Worm (Caenorhabditis elegans) whole organism, young adult: ENCODE measurements around the gene dhgd-1.
A peak's percentile ranks its signal among the peaks of the same experiment; 100 is the strongest.

Source experiments
- B0019.2 ChIP-seq: fragments of 200-800 bp; sonication (Bioruptor generic); conservative IDR thresholded peaks from 2 replicates; pipeline ENCODE4 v1.3.6; 2022; ENCODE audit warnings: missing genetic modification reagents, missing genetic modification characterization, missing compliant biosample characterization
- B0336.3 ChIP-seq: fragments of 200-800 bp; sonication (Bioruptor generic); IDR thresholded peaks from 2 replicates; pipeline ENCODE4 v1.3.6; 2022; ENCODE audit warnings: missing genetic modification characterization, missing compliant biosample characterization
- C17E4.6 ChIP-seq: fragments of 200-800 bp; sonication (Bioruptor generic); IDR thresholded peaks from 2 replicates; pipeline ENCODE4 v1.3.6; 2022; ENCODE audit warnings: missing genetic modification reagents, missing genetic modification characterization, missing compliant biosample characterization
- F10E7.11 ChIP-seq: sonication (generic microtip); optimal IDR thresholded peaks from 2 replicates; lab custom pipeline; 2017; ENCODE audit warnings: mild to moderate bottlenecking, missing genetic modification characterization, moderate library complexity, missing compliant biosample characterization
- F33H1.4 ChIP-seq: fragments of 200-800 bp; sonication (Bioruptor generic); IDR thresholded peaks from 2 replicates; pipeline ENCODE4 v1.3.6; 2022; ENCODE audit warnings: missing genetic modification reagents, missing genetic modification characterization, missing compliant biosample characterization
- F52B5.7 ChIP-seq: sonication (generic microtip); optimal IDR thresholded peaks from 2 replicates; lab custom pipeline; 2016; ENCODE audit warnings: mild to moderate bottlenecking, missing genetic modification characterization, missing compliant biosample characterization
- T07F8.4 ChIP-seq: sonication (generic microtip); optimal IDR thresholded peaks from 2 replicates; lab custom pipeline; 2016; ENCODE audit warnings: mild to moderate bottlenecking, missing genetic modification characterization, moderate library complexity, missing compliant biosample characterization
- Y53F4B.3 ChIP-seq: fragments of 200-800 bp; sonication (Bioruptor generic); IDR thresholded peaks from 2 replicates; pipeline ENCODE4 v1.3.6; 2022; ENCODE audit warnings: missing genetic modification reagents, missing genetic modification characterization, missing compliant biosample characterization
- Y67H2A.10 ChIP-seq: fragments of 200-800 bp; sonication (Bioruptor generic); conservative IDR thresholded peaks from 2 replicates; pipeline ENCODE4 v1.3.6; 2022; ENCODE audit warnings: missing genetic modification reagents, missing genetic modification characterization, missing compliant biosample characterization
- Y79H2A.3 ChIP-seq: fragments of 200-800 bp; sonication (Bioruptor generic); conservative IDR thresholded peaks from 2 replicates; pipeline ENCODE4 v1.3.6; 2022; ENCODE audit warnings: missing genetic modification reagents, missing genetic modification characterization, missing compliant biosample characterization
- Y95B8A.8 ChIP-seq: fragments of 200-800 bp; sonication (Bioruptor generic); IDR thresholded peaks from 2 replicates; pipeline ENCODE4 v1.3.6; 2022; ENCODE audit warnings: missing genetic modification reagents, missing genetic modification characterization, missing compliant biosample characterization
- ZK185.1 ChIP-seq: sonication (generic microtip); optimal IDR thresholded peaks from 2 replicates; lab custom pipeline; 2016; ENCODE audit warnings: mild to moderate bottlenecking, missing genetic modification characterization, missing compliant biosample characterization; ENCODE audit not compliant: poor library complexity, severe bottlenecking
- ama-1 ChIP-seq, 3 experiments: fragments of 150-350 bp in 1 of 3; sonication (generic microtip) in 2 of 3; optimal IDR thresholded peaks; 2 replicates each; lab custom pipeline; 2014 to 2018; ENCODE audit warnings: missing biosample characterization in 2 of 3, missing genetic modification characterization in 2 of 3, missing genetic modification reagents in 2 of 3
- ccch-3 ChIP-seq: fragments of 200-800 bp; sonication (Bioruptor generic); optimal IDR thresholded peaks from 2 replicates; lab custom pipeline; 2018; ENCODE audit warnings: mild to moderate bottlenecking, missing genetic modification characterization, missing compliant biosample characterization
- dpl-1 ChIP-seq: fragments of 150-350 bp; optimal IDR thresholded peaks from 2 replicates; lab custom pipeline; 2014; ENCODE audit warnings: missing biosample characterization, missing genetic modification reagents, missing genetic modification characterization
- egl-44 ChIP-seq: fragments of 200-800 bp; sonication (Bioruptor generic); IDR thresholded peaks from 2 replicates; pipeline ENCODE4 v1.3.6; 2022; ENCODE audit warnings: missing genetic modification reagents, missing genetic modification characterization, missing compliant biosample characterization
- ekl-4 ChIP-seq: fragments of 200-800 bp; sonication (Bioruptor generic); IDR thresholded peaks from 2 replicates; pipeline ENCODE4 v1.3.6; 2022; ENCODE audit warnings: missing genetic modification reagents, missing genetic modification characterization, missing compliant biosample characterization
- ets-4 ChIP-seq: fragments of 200-800 bp; sonication (Bioruptor generic); optimal IDR thresholded peaks from 2 replicates; lab custom pipeline; 2018; ENCODE audit warnings: mild to moderate bottlenecking, missing genetic modification characterization, missing compliant biosample characterization
- hlh-26 ChIP-seq: fragments of 200-800 bp; sonication (Bioruptor generic); conservative IDR thresholded peaks from 2 replicates; pipeline ENCODE4 v1.3.6; 2022; ENCODE audit warnings: missing genetic modification reagents, missing genetic modification characterization, missing compliant biosample characterization
- hmg-1.2 ChIP-seq: fragments of 200-800 bp; sonication (Bioruptor generic); IDR thresholded peaks from 2 replicates; pipeline ENCODE4 v1.3.6; 2022; ENCODE audit warnings: missing genetic modification reagents, missing genetic modification characterization, missing compliant biosample characterization
- hsf-1 ChIP-seq: fragments of 200-800 bp; sonication (Bioruptor generic); IDR thresholded peaks from 2 replicates; pipeline ENCODE4 v1.3.6; 2022; ENCODE audit warnings: missing genetic modification reagents, missing genetic modification characterization, missing compliant biosample characterization
- lag-1 ChIP-seq: fragments of 200-800 bp; sonication (Bioruptor generic); IDR thresholded peaks from 2 replicates; pipeline ENCODE4 v1.3.6; 2022; ENCODE audit warnings: missing genetic modification reagents, missing genetic modification characterization, missing compliant biosample characterization
- let-607 ChIP-seq, 2 experiments: fragments of 200-800 bp in 1 of 2; sonication (Bioruptor generic) in 1 of 2; sonication (generic microtip) in 1 of 2; optimal IDR thresholded peaks; 2 replicates each; lab custom pipeline; 2016 to 2018; ENCODE audit warnings: mild to moderate bottlenecking in 2 of 2, missing compliant biosample characterization in 2 of 2, missing genetic modification characterization in 2 of 2, moderate library complexity in 2 of 2, missing genotype in 1 of 2
- lin-54 ChIP-seq: fragments of 200-800 bp; sonication (Bioruptor generic); optimal IDR thresholded peaks from 2 replicates; lab custom pipeline; 2018; ENCODE audit warnings: mild to moderate bottlenecking, missing genetic modification characterization, missing compliant biosample characterization
- lir-1 ChIP-seq: fragments of 200-800 bp; sonication (Bioruptor generic); conservative IDR thresholded peaks from 2 replicates; pipeline ENCODE4 v1.3.6; 2022; ENCODE audit warnings: missing genetic modification reagents, missing genetic modification characterization, missing compliant biosample characterization
- madf-8 ChIP-seq: fragments of 200-800 bp; sonication (Bioruptor generic); conservative IDR thresholded peaks from 2 replicates; pipeline ENCODE4 v1.3.6; 2022; ENCODE audit warnings: missing genetic modification reagents, missing genetic modification characterization, missing compliant biosample characterization
- mcd-1 ChIP-seq: fragments of 200-800 bp; sonication (Bioruptor generic); IDR thresholded peaks from 2 replicates; pipeline ENCODE4 v1.3.6; 2022; ENCODE audit warnings: missing genetic modification reagents, missing genetic modification characterization, missing compliant biosample characterization
- mel-28 ChIP-seq: sonication (generic microtip); optimal IDR thresholded peaks from 2 replicates; lab custom pipeline; 2016; ENCODE audit warnings: borderline replicate concordance, mild to moderate bottlenecking, missing genetic modification characterization, missing compliant biosample characterization
- nfya-1 ChIP-seq: sonication (generic microtip); optimal IDR thresholded peaks from 2 replicates; lab custom pipeline; 2017; ENCODE audit warnings: antibody characterized with exemption, missing compliant biosample characterization, missing genetic modification characterization, borderline replicate concordance; ENCODE audit not compliant: insufficient read depth
- pha-4 ChIP-seq: fragments of 150-350 bp; sonication (generic microtip); optimal IDR thresholded peaks from 2 replicates; lab custom pipeline; 2014; ENCODE audit warnings: missing biosample characterization, missing genetic modification reagents, missing genetic modification characterization
- sdz-38 ChIP-seq: sonication (generic microtip); optimal IDR thresholded peaks from 2 replicates; lab custom pipeline; 2016; ENCODE audit warnings: missing genotype, missing genetic modification characterization, missing compliant biosample characterization
- snpc-1.3 ChIP-seq: sonication (generic microtip); optimal IDR thresholded peaks from 2 replicates; lab custom pipeline; 2017; ENCODE audit warnings: missing genetic modification characterization, mild to moderate bottlenecking, missing compliant biosample characterization, antibody characterized with exemption, moderate library complexity, missing genotype, missing genetic modification reagents; ENCODE audit not compliant: insufficient read depth
- snpc-4 ChIP-seq, 5 experiments: fragments of 150-350 bp in 1 of 5; sonication (generic microtip) in 4 of 5; optimal IDR thresholded peaks; 2 replicates each; lab custom pipeline; 2014 to 2018; ENCODE audit warnings: missing genetic modification characterization in 5 of 5, missing biosample characterization in 3 of 5, antibody characterized with exemption in 2 of 5, mild to moderate bottlenecking in 2 of 5, missing compliant biosample characterization in 2 of 5, missing genotype in 2 of 5, moderate library complexity in 2 of 5, missing genetic modification reagents in 1 of 5
- somi-1 ChIP-seq: fragments of 200-800 bp; sonication (Bioruptor generic); optimal IDR thresholded peaks from 2 replicates; lab custom pipeline; 2018; ENCODE audit warnings: mild to moderate bottlenecking, missing genetic modification characterization, missing compliant biosample characterization
- tbp1 ChIP-seq: fragments of 200-800 bp; sonication (Bioruptor generic); optimal IDR thresholded peaks from 2 replicates; lab custom pipeline; 2018; ENCODE audit warnings: mild to moderate bottlenecking, missing genetic modification characterization, missing compliant biosample characterization
- tbx-9 ChIP-seq: sonication (generic microtip); optimal IDR thresholded peaks from 2 replicates; lab custom pipeline; 2016; ENCODE audit warnings: borderline replicate concordance, missing genetic modification characterization, inconsistent platforms, missing compliant biosample characterization
- unc-130 ChIP-seq: sonication (generic microtip); optimal IDR thresholded peaks from 2 replicates; lab custom pipeline; 2016; ENCODE audit warnings: missing genetic modification reagents, missing genetic modification characterization, missing compliant biosample characterization
- zfh-2 ChIP-seq: fragments of 200-800 bp; sonication (Bioruptor generic); conservative IDR thresholded peaks from 2 replicates; pipeline ENCODE4 v1.3.6; 2022; ENCODE audit warnings: missing genetic modification reagents, missing genetic modification characterization, missing compliant biosample characterization
- ztf-6 ChIP-seq: fragments of 200-800 bp; sonication (Bioruptor generic); IDR thresholded peaks from 2 replicates; pipeline ENCODE4 v1.3.6; 2022; ENCODE audit warnings: missing genetic modification reagents, missing genetic modification characterization, missing compliant biosample characterization

Gene dhgd-1

DNA sequence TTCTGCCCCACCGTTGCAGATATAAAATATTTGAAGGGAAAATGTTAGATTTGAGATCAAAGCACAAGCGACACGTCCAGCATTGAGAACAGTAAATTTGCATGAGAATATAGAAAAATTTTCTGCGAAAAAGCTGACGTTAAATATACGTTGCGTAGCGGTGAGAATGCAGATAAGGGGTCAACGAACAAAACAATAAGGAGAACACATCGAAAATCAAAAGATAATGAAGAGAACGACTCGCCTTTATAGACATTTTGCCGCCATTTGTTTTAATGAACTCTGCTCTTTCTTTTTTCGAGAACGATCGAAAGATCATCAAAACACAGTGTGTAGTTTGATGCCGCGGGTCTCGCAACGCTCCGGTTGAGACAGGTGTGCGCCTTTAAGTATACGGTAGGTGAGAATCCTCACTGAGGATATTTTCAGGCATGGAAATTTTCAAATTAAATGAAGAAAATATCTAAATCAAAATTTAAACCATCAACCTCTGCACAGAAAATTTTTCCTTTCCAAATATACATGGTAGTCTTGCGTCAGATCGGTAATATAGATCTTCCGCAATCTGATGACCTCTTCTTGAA, 44.4 kb upstream of the dhgd-1 start (continued):
- TF ChIP-seq zfh-2 (GFP tag; lab: Robert Waterston, UW), result no peak
- no peak for TF ChIP-seq ccch-3
- no peak for TF ChIP-seq ztf-6
- TF ChIP-seq ets-4 (GFP tag; lab: Kevin White, UChicago), result no peak
- no peak for TF ChIP-seq Y67H2A.10 (GFP tag; lab: Robert Waterston, UW)
- no peak for TF ChIP-seq ZK185.1 (tag; lab: Kevin White, UChicago)
- no peak for TF ChIP-seq egl-44 (GFP tag; lab: Robert Waterston, UW)
- no peak for TF ChIP-seq lir-1
- TF ChIP-seq snpc-4 (GFP tag; optimal IDR thresholded peaks at IDR 0.05; lab: Kevin White, UChicago), result no peak
- peak in 2 of 4 experiments; percentile 24 to 34 for TF ChIP-seq snpc-4 (tag; optimal IDR thresholded peaks at IDR 0.05; lab: Kevin White, UChicago)
- no peak for TF ChIP-seq mel-28 (tag; lab: Kevin White, UChicago)
- TF ChIP-seq Y79H2A.3 (GFP tag; lab: Robert Waterston, UW), result 0 out of 2 replicates have a peak, but pooled peaks have one; percentile 59
- no peak for TF ChIP-seq lag-1 (GFP tag; lab: Robert Waterston, UW)
- no peak for TF ChIP-seq pha-4 (tag; lab: Kevin White, UChicago)
- peak; percentile 83 for TF ChIP-seq F33H1.4 (GFP tag; lab: Robert Waterston, UW)
- no peak for TF ChIP-seq nfya-1

DNA sequence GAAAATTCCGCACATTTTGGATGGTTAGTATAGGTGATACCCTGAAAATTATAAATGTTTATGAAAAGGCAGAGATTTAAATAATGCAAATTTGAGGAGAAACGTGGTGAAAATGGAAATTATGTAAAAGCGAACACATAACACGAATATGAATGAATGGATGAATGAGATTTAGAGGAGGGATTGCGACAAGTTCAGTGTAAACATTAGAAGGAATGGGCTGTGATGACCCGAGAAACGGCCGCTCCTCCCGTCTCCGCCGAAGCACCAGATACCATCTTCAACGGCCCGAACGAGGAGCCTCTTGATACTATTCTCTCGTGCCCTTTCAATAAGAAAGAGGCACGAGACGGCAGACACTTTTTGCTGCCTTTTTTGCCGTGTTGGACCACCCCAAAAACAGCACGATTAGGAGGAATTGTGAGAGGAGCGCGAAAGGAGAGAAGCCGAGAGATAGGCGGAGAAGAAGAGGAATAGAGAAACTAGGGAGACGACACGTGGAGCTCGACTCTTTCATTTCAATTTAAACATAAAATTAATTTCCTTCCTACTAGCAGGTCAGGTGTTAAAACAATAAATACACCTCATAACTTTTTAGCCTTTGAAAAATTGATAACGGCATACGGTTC, 43.6 kb upstream of the dhgd-1 start, which contains the start of gene gfat-1:
gfat-1 (minus strand) TSS at position 51 of the 629 bp plus-strand sequence.
- TF ChIP-seq hlh-26 (no peak), C17E4.6 (GFP tag; lab: Robert Waterston, UW) (0 out of 2 replicates have a peak, but pooled peaks have one; percentile 45), B0336.3 (no peak), Y95B8A.8 (no peak), dpl-1 (GFP tag; lab: Kevin White, UChicago) (no peak), hmg-1.2 (GFP tag; lab: Robert Waterston, UW) (peak; percentile 45; the same call in 1 of the 2 replicates), madf-8 (GFP tag; lab: Robert Waterston, UW) (no peak), zfh-2 (GFP tag; lab: Robert Waterston, UW) (peak; percentile 41; the same call in 1 of the 2 replicates), snpc-1.3 (tag; lab: Kevin White, UChicago) (no peak), tbx-9 (tag; lab: Kevin White, UChicago) (no peak), F10E7.11 (no peak), Y53F4B.3 (GFP tag; lab: Robert Waterston, UW) (no peak), ama-1 (optimal IDR thresholded peaks at IDR 0.05; lab: Kevin White, UChicago) (no peak), ama-1 (GFP tag; optimal IDR thresholded peaks at IDR 0.05; lab: Kevin White, UChicago) (no peak), unc-130 (GFP tag; lab: Kevin White, UChicago) (no peak), let-607 (tag; optimal IDR thresholded peaks at IDR 0.05; lab: Kevin White, UChicago) (peak; percentile 32 to 52), sdz-38 (no peak), somi-1 (GFP tag; lab: Kevin White, UChicago) (no peak), B0019.2 (GFP tag; lab: Robert Waterston, UW) (no peak), ekl-4 (GFP tag; lab: Robert Waterston, UW) (no peak), hsf-1 (GFP tag; lab: Robert Waterston, UW) (no peak), mcd-1 (GFP tag; lab: Robert Waterston, UW) (peak; percentile 39), tbp1 (GFP tag; lab: Kevin White, UChicago) (no peak), F52B5.7 (tag; lab: Kevin White, UChicago) (no peak), lin-54 (no peak), T07F8.4 (tag; lab: Kevin White, UChicago) (no peak)
- TF ChIP-seq, all 124 proteins: peak for 5
